Fruit fly (Drosophila melanogaster) whole organism, pupa: Measurements from ENCODE around the gene CG13138.

Experiments
- CG10348 ChIP-seq: fragments of 200-800 bp; sonication (Bioruptor generic); IDR thresholded peaks from 2 replicates; pipeline ENCODE4 v1.3.6; 2022; ENCODE audit warnings: missing biosample characterization, missing genetic modification characterization
- CG12605 ChIP-seq: fragments of 200-800 bp; sonication (Bioruptor generic); IDR thresholded peaks from 2 replicates; pipeline ENCODE4 v1.3.6; 2022; ENCODE audit warnings: missing biosample characterization, missing genetic modification characterization
- CG13204 ChIP-seq: fragments of 200-800 bp; sonication (Bioruptor generic); optimal IDR thresholded peaks from 2 replicates; lab custom pipeline; 2018; ENCODE audit warnings: missing biosample characterization, mild to moderate bottlenecking, missing genetic modification characterization, moderate library complexity
- CG14655 ChIP-seq: fragments of 200-800 bp; sonication (Bioruptor generic); optimal IDR thresholded peaks from 3 replicates; lab custom pipeline; 2017; ENCODE audit warnings: mild to moderate bottlenecking, missing biosample characterization, missing genetic modification reagents, missing genetic modification characterization
- CG15710 ChIP-seq: fragments of 200-800 bp; sonication (Bioruptor generic); optimal IDR thresholded peaks from 2 replicates; lab custom pipeline; 2018; ENCODE audit warnings: missing biosample characterization, mild to moderate bottlenecking, missing genetic modification characterization, moderate library complexity
- CG17806 ChIP-seq: fragments of 200-800 bp; sonication (Bioruptor generic); optimal IDR thresholded peaks from 2 replicates; lab custom pipeline; 2018; ENCODE audit warnings: missing biosample characterization, mild to moderate bottlenecking, missing genetic modification characterization, moderate library complexity
- CG32121 ChIP-seq: fragments of 200-800 bp; sonication (Bioruptor generic); IDR thresholded peaks from 2 replicates; pipeline ENCODE4 v1.3.6; 2022; ENCODE audit warnings: missing biosample characterization, missing genetic modification characterization
- CG34367 ChIP-seq: fragments of 200-800 bp; sonication (Bioruptor generic); optimal IDR thresholded peaks from 2 replicates; lab custom pipeline; 2018; ENCODE audit warnings: missing biosample characterization, mild to moderate bottlenecking, missing genetic modification characterization
- CG4496 ChIP-seq: fragments of 200-800 bp; sonication (Bioruptor generic); IDR thresholded peaks from 3 replicates; pipeline ENCODE4 v1.3.6; 2022; ENCODE audit warnings: missing biosample characterization, missing genetic modification characterization
- CG8159 ChIP-seq: fragments of 200-800 bp; sonication (Bioruptor generic); optimal IDR thresholded peaks from 3 replicates; lab custom pipeline; 2018; ENCODE audit warnings: missing biosample characterization, mild to moderate bottlenecking, missing genetic modification characterization, moderate library complexity
- CG8301 ChIP-seq: fragments of 200-800 bp; sonication (Bioruptor generic); optimal IDR thresholded peaks from 2 replicates; lab custom pipeline; 2018; ENCODE audit warnings: missing biosample characterization, mild to moderate bottlenecking, missing genetic modification characterization
- CG9948 ChIP-seq: fragments of 200-800 bp; sonication (Bioruptor generic); optimal IDR thresholded peaks from 2 replicates; lab custom pipeline; 2018; ENCODE audit warnings: missing biosample characterization, mild to moderate bottlenecking, missing genetic modification characterization, moderate library complexity
- D1 ChIP-seq: fragments of 200-800 bp; sonication (Bioruptor generic); optimal IDR thresholded peaks from 2 replicates; lab custom pipeline; 2018; ENCODE audit warnings: missing biosample characterization, mild to moderate bottlenecking, missing genetic modification characterization, moderate library complexity
- EcR ChIP-seq: fragments of 200-800 bp; sonication (Bioruptor generic); optimal IDR thresholded peaks from 3 replicates; lab custom pipeline; 2019; ENCODE audit warnings: missing biosample characterization, missing genetic modification characterization, mild to moderate bottlenecking, moderate library complexity, missing genetic modification reagents
- Ets98B ChIP-seq: fragments of 200-800 bp; sonication (Bioruptor generic); IDR thresholded peaks from 2 replicates; pipeline ENCODE4 v1.3.6; 2022; ENCODE audit warnings: missing biosample characterization, missing genetic modification characterization
- Pif1A ChIP-seq: fragments of 200-800 bp; sonication (Bioruptor generic); optimal IDR thresholded peaks from 3 replicates; lab custom pipeline; 2016; ENCODE audit warnings: missing biosample characterization, missing genetic modification characterization
- Pif1B ChIP-seq: fragments of 200-800 bp; sonication (Bioruptor generic); optimal IDR thresholded peaks from 3 replicates; lab custom pipeline; 2016; ENCODE audit warnings: missing biosample characterization, missing genetic modification characterization
- Snoo ChIP-seq: fragments of 200-800 bp; sonication (Bioruptor generic); optimal IDR thresholded peaks from 3 replicates; lab custom pipeline; 2017; ENCODE audit warnings: missing biosample characterization, mild to moderate bottlenecking, missing genetic modification characterization, inconsistent platforms
- fd96Ca ChIP-seq: fragments of 200-800 bp; sonication (Bioruptor generic); IDR thresholded peaks from 3 replicates; pipeline ENCODE4 v1.3.6; 2022; ENCODE audit warnings: missing biosample characterization, missing genetic modification characterization
- gl ChIP-seq: fragments of 200-800 bp; sonication (Bioruptor generic); optimal IDR thresholded peaks from 2 replicates; lab custom pipeline; 2018; ENCODE audit warnings: missing biosample characterization, mild to moderate bottlenecking, missing genetic modification characterization
- rn ChIP-seq: fragments of 200-800 bp; sonication (Bioruptor generic); IDR thresholded peaks from 2 replicates; pipeline ENCODE4 v1.3.6; 2022; ENCODE audit warnings: missing biosample characterization, missing genetic modification characterization

The CG13138 gene

DNA sequence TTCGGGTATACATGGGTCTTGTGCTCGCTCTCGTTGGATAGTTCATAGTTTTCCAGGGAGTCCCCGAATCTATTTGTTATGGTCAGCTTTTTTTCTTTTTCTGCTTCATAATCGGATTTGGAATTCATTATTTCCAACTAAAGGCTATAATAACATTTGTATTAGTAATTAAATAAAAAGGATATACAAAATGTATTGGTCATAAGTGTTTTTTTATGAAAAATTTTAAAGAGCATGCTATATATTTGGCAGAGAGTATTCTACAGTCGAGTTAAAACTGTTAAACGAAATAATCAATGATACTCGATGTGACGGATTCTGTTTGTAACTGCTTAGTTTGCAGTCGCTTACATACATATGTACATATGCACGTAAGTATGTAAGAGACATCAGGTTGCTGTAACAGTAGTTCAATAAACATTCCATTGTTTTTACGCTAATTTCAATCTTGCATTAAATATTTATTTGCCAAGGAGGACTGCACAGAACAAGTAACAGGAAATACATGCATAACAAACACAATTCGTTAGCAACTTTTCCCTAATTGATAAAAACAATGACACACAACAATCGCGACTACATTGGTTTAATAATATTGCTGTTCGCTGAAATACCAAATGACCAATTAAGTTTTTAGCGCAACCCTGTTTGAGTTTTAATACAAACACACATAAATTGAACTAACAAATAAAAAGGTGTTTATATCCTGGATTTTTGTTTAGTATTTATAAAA lies 2.6 kb downstream of the CG13138 start:
- peak; percentile 43; the same call in 1 of the 2 replicates for TF ChIP-seq CG32121 (GFP tag; lab: Robert Waterston, UW)
- TF ChIP-seq CG8301, result peak; percentile 6
- no peak for TF ChIP-seq CG34367

DNA sequence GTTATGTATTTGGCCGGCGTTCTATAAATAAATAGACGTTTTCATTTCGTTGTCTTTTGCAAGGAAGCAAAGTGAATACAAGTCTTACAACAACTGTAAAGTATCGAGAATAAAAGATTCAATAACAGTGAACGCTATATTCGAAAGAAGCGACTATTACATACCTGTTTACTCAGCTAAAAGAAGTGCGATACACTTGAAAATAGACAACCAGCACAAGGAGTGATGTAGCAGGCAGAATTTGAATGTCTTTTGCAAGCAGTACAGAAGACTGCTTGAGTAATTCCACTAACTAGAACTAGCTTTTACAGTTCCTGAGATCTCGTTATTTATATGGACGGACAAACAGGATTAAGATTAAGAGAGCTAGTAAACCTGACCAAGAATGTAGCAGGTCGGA lies 3.5 kb downstream of the CG13138 start:
- TF ChIP-seq CG17806 (tag; lab: Kevin White, UChicago), result no peak
- TF ChIP-seq fd96Ca (GFP tag; lab: Robert Waterston, UW), result no peak
- TF ChIP-seq CG32121 (GFP tag; lab: Robert Waterston, UW), result no peak
- TF ChIP-seq Ets98B, result no peak
- no peak for TF ChIP-seq CG10348 (GFP tag; lab: Robert Waterston, UW)
- no peak for TF ChIP-seq gl
- no peak for TF ChIP-seq CG8159 (tag; lab: Kevin White, UChicago)

DNA sequence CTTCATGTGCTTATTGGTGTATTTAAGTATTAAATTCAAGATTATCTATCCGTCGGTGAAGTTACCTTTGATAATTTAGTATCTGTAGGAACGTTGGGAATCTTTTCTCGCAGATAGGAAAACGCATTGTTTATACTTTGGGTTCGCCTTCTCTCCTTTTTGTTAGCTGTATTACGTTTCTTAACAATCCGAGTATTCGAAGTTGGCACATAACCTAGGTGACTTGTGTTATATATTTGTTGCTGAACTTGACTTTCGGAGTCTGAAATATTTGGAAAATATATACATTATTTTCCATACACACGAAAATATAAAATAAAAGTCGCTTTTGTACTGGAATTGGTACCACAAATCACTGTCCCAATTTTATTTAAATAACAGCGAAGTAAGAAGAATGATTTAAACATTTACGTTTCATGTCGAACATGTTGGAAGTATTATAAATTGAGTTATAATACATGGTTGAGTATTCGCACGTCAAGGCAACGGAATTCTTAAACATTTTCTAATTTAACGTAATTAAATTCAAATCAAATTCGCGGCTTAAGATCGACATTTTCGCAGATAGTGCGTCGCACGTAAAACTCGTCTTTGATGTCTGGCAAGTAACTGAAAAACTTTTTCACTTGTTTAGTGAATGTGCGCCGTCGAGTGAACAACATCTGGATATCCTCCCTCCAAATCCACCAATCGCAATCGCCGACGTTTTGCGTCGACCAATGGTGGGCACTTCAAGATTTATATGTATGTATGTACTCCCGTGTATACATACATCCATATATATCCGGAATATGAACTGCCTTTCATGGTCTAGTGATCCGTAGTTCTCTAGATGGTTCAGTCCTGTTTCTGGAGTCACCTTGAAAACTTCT lies 6.8 kb downstream of the CG13138 start, which contains the start of gene Hand:
Gene Hand (minus strand): TSS at position 588 of the 872 bp plus-strand sequence.
- TF ChIP-seq CG8159 (tag; lab: Kevin White, UChicago) (no peak), CG10348 (GFP tag; lab: Robert Waterston, UW) (no peak), CG9948 (tag; lab: Kevin White, UChicago) (no peak), fd96Ca (GFP tag; lab: Robert Waterston, UW) (no peak), CG8301 (no peak), CG34367 (no peak), CG13204 (GFP tag; lab: Kevin White, UChicago) (no peak), Pif1A (GFP tag; lab: Kevin White, UChicago) (no peak), CG14655 (no peak), Snoo (tag; lab: Kevin White, UChicago) (no peak), rn (GFP tag; lab: Robert Waterston, UW) (no peak), Ets98B (no peak), CG32121 (GFP tag; lab: Robert Waterston, UW) (no peak), CG12605 (GFP tag; lab: Robert Waterston, UW) (no peak), Pif1B (GFP tag; lab: Kevin White, UChicago) (no peak), CG4496 (no peak), gl (no peak)

DNA sequence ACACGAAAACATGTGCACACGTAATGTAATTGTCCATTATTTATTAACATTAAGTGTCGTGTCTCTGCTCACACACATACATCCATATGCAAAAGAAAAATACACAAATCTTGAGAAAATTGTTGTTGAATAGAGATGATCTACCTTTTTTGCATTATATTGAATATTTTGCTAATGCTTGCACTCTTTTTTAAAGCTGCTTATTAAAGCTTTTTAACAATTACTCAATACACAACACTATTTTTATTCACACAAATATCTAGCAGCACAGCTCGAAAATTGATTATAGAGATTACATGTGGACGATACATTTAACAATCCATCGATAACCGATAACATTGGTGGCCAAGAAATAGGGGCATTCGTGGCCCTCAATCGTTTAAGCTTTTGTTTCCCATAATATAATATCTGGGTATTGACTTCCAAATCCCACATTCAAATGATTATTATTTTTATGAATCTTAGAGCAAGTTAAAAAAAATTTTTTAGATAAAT lies 9.7 kb downstream of the CG13138 start, which contains the start of gene Ufd4:
Gene Ufd4 (minus strand): TSS at position 300 of the 495 bp plus-strand sequence.
- TF ChIP-seq CG13204 (GFP tag; lab: Kevin White, UChicago), result no peak
- TF ChIP-seq gl, result no peak
- TF ChIP-seq D1, result no peak
- TF ChIP-seq CG15710 (tag; lab: Kevin White, UChicago), result peak; percentile 38
- no peak; the same call in 1 of the 2 replicates for TF ChIP-seq Ets98B
- TF ChIP-seq CG12605 (GFP tag; lab: Robert Waterston, UW), result no peak
- no peak for TF ChIP-seq CG8159 (tag; lab: Kevin White, UChicago)
- no peak for TF ChIP-seq Snoo (tag; lab: Kevin White, UChicago)
- TF ChIP-seq EcR (GFP tag; lab: Kevin White, UChicago), result no peak
- no peak for TF ChIP-seq CG10348 (GFP tag; lab: Robert Waterston, UW)
- peak; percentile 49 for TF ChIP-seq CG17806 (tag; lab: Kevin White, UChicago)
- TF ChIP-seq CG14655, result no peak
- TF ChIP-seq Pif1A (GFP tag; lab: Kevin White, UChicago), result no peak
- TF ChIP-seq CG9948 (tag; lab: Kevin White, UChicago), result no peak
- TF ChIP-seq CG32121 (GFP tag; lab: Robert Waterston, UW), result peak; percentile 66
- no peak for TF ChIP-seq Pif1B (GFP tag; lab: Kevin White, UChicago)
- no peak for TF ChIP-seq fd96Ca (GFP tag; lab: Robert Waterston, UW)
- TF ChIP-seq CG34367, result no peak
- no peak for TF ChIP-seq CG4496
- TF ChIP-seq CG8301, result no peak
- TF ChIP-seq rn (GFP tag; lab: Robert Waterston, UW), result no peak
- TF ChIP-seq, all 21 proteins: peak for 3

DNA sequence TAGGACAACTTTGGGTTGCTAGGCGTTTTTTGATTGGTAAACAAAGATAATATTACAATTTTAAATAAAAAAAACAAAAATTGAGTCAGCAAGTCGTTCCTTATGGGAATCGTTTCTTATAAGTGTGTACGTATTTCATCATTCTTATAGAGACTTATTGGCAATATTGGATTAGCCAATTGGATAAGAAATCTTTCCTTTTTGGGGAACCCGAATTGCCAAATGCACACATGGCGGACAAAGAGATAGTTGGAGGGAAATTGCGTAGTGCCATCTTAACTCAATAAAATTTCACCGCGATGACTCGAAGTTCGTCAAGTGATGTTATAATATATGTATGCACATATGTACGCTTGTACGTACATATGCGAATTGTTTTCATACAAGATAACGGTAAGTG lies 10.5 kb downstream of the CG13138 start:
- TF ChIP-seq Snoo (tag; lab: Kevin White, UChicago), result no peak
- TF ChIP-seq CG8159 (tag; lab: Kevin White, UChicago), result no peak
- TF ChIP-seq Pif1A (GFP tag; lab: Kevin White, UChicago), result no peak
- TF ChIP-seq CG12605 (GFP tag; lab: Robert Waterston, UW), result no peak
- TF ChIP-seq CG10348 (GFP tag; lab: Robert Waterston, UW), result no peak
- TF ChIP-seq CG13204 (GFP tag; lab: Kevin White, UChicago), result no peak
- no peak for TF ChIP-seq CG4496
- no peak for TF ChIP-seq CG32121 (GFP tag; lab: Robert Waterston, UW)
- no peak for TF ChIP-seq Ets98B
- TF ChIP-seq gl, result no peak
- TF ChIP-seq EcR (GFP tag; lab: Kevin White, UChicago), result no peak
- no peak for TF ChIP-seq fd96Ca (GFP tag; lab: Robert Waterston, UW)
- TF ChIP-seq D1, result no peak
- no peak for TF ChIP-seq CG17806 (tag; lab: Kevin White, UChicago)
- no peak for TF ChIP-seq CG34367
- TF ChIP-seq CG14655, result no peak
- TF ChIP-seq Pif1B (GFP tag; lab: Kevin White, UChicago), result no peak
